Worm (Caenorhabditis elegans) whole organism, L4/young adult: ENCODE measurements around the gene gldi-5.

ENCODE experiments used
- W03F9.2 ChIP-seq: fragments of 150-350 bp; optimal IDR thresholded peaks from 2 replicates; lab custom pipeline; 2014; ENCODE audit warnings: missing biosample characterization, missing genetic modification characterization
- him-1 ChIP-seq: sonication (generic microtip); optimal IDR thresholded peaks from 2 replicates; lab custom pipeline; 2016; ENCODE audit warnings: missing genotype, missing genetic modification reagents, missing genetic modification characterization, missing compliant biosample characterization

ce11 chrIII:3743367-3743766 is 17.1 kb upstream of the gldi-5 start:
- TF ChIP-seq him-1 (tag; lab: Kevin White, UChicago) (no peak), W03F9.2 (no peak)
